Worm (Caenorhabditis elegans) whole organism, early embryonic: ENCODE data around the gene clec-1.
"Not testable (repeated sequence)": the region's sequence is repeated elsewhere in the genome, so short reads cannot be mapped to it uniquely, and the experiment has no call there.

Experiments used
- B0310.2 ChIP-seq: sonication (generic microtip); optimal IDR thresholded peaks from 2 replicates; lab custom pipeline; 2016; ENCODE audit warnings: mild to moderate bottlenecking, missing genetic modification characterization, missing compliant biosample characterization
- F13C5.2 ChIP-seq: sonication (generic microtip); optimal IDR thresholded peaks from 2 replicates; lab custom pipeline; 2017; ENCODE audit warnings: mild to moderate bottlenecking, missing genetic modification characterization, inconsistent platforms, missing compliant biosample characterization
- aly-1 ChIP-seq: sonication (generic microtip); optimal IDR thresholded peaks from 2 replicates; lab custom pipeline; 2016; ENCODE audit warnings: missing genetic modification characterization, missing compliant biosample characterization
- ama-1 ChIP-seq: fragments of 150-350 bp; optimal IDR thresholded peaks from 2 replicates; lab custom pipeline; 2014
- ceh-13 ChIP-seq: fragments of 200-800 bp; sonication (Bioruptor generic); optimal IDR thresholded peaks from 2 replicates; lab custom pipeline; 2018; ENCODE audit warnings: mild to moderate bottlenecking, missing genetic modification characterization, missing compliant biosample characterization
- ceh-36 ChIP-seq: sonication (generic microtip); optimal IDR thresholded peaks from 2 replicates; lab custom pipeline; 2016; ENCODE audit warnings: missing genetic modification characterization, inconsistent platforms, missing compliant biosample characterization
- ets-7 ChIP-seq: sonication (generic microtip); optimal IDR thresholded peaks from 2 replicates; lab custom pipeline; 2016; ENCODE audit warnings: missing genotype, missing genetic modification characterization, missing compliant biosample characterization
- flt-1 ChIP-seq: fragments of 200-800 bp; sonication (Bioruptor generic); IDR thresholded peaks from 2 replicates; pipeline ENCODE4 v1.3.6; 2022; ENCODE audit warnings: missing genetic modification characterization, missing compliant biosample characterization
- hmbx-1 ChIP-seq: sonication (generic microtip); optimal IDR thresholded peaks from 2 replicates; lab custom pipeline; 2016; ENCODE audit warnings: mild to moderate bottlenecking, missing genetic modification characterization, missing compliant biosample characterization
- hmg-4 ChIP-seq: fragments of 200-800 bp; sonication (Bioruptor generic); optimal IDR thresholded peaks from 2 replicates; lab custom pipeline; 2018; ENCODE audit warnings: mild to moderate bottlenecking, missing genetic modification characterization, missing compliant biosample characterization
- hnd-1 ChIP-seq: sonication (generic microtip); optimal IDR thresholded peaks from 2 replicates; lab custom pipeline; 2016; ENCODE audit warnings: missing genetic modification characterization, missing compliant biosample characterization
- pes-1 ChIP-seq: fragments of 200-800 bp; sonication (Bioruptor generic); IDR thresholded peaks from 2 replicates; pipeline ENCODE4 v1.3.6; 2022; ENCODE audit warnings: missing genetic modification reagents, missing genetic modification characterization, missing compliant biosample characterization
- scrt-1 ChIP-seq: fragments of 200-800 bp; sonication (Bioruptor generic); IDR thresholded peaks from 2 replicates; pipeline ENCODE4 v1.3.6; 2022; ENCODE audit warnings: missing genetic modification characterization, missing compliant biosample characterization
- sea-1 ChIP-seq: fragments of 200-800 bp; sonication (Bioruptor generic); conservative IDR thresholded peaks from 2 replicates; pipeline ENCODE4 v1.3.6; 2022; ENCODE audit warnings: missing genetic modification characterization, missing compliant biosample characterization
- tbx-11 ChIP-seq: fragments of 200-800 bp; sonication (Bioruptor generic); IDR thresholded peaks from 2 replicates; pipeline ENCODE4 v1.3.6; 2022; ENCODE audit warnings: missing genetic modification characterization, missing compliant biosample characterization
- tbx-37 ChIP-seq: fragments of 200-800 bp; sonication (Bioruptor generic); conservative IDR thresholded peaks from 2 replicates; pipeline ENCODE4 v1.3.6; 2022; ENCODE audit warnings: missing genetic modification reagents, missing genetic modification characterization, missing compliant biosample characterization
- tra-4 ChIP-seq: sonication (generic microtip); optimal IDR thresholded peaks from 2 replicates; lab custom pipeline; 2017; ENCODE audit warnings: missing genetic modification characterization, missing compliant biosample characterization

The clec-1 gene

DNA sequence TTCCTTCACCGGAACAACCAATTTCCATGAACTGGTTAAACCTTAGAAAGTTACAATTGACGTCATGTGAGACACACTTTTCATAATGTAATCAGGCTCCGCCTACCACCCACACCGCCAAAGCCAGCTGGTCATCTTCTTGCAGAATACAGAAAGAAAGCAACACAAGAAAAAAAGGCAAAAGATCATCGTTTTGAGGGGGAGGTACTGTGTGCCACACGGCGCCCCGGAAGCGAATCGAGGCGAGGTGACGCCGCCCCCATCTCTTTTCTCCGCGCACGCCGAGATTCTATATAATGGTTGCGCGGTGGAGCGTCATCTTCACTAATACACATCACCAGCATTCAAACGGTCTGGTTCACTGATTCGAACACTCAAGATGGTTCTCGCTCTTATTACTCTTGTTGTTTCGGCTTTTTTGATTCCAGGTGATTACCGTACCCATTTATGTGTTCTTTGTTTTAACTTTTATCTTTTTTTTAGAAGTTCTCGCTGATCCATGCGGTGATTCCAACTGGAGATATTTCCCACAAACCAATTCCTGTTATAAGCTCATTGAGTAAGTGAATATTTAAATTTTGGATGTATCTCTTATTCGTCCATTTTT lies at the start of gene clec-1:
Gene clec-1, plus strand, starts transcription at position 320 of the 607 bp plus-strand sequence.
- no peak for TF ChIP-seq pes-1 (GFP tag; lab: Robert Waterston, UW)
- no peak for TF ChIP-seq hnd-1
- TF ChIP-seq B0310.2 (tag; lab: Kevin White, UChicago) = no peak
- no peak for TF ChIP-seq aly-1 (tag; lab: Kevin White, UChicago)
- TF ChIP-seq tbx-37 = no peak
- TF ChIP-seq scrt-1 (GFP tag; lab: Robert Waterston, UW) = no peak
- TF ChIP-seq hmbx-1 (tag; lab: Kevin White, UChicago) = no peak
- TF ChIP-seq ama-1 (lab: Kevin White, UChicago) = no peak
- no peak for TF ChIP-seq flt-1
- no peak for TF ChIP-seq ceh-36 (tag; lab: Kevin White, UChicago)

DNA sequence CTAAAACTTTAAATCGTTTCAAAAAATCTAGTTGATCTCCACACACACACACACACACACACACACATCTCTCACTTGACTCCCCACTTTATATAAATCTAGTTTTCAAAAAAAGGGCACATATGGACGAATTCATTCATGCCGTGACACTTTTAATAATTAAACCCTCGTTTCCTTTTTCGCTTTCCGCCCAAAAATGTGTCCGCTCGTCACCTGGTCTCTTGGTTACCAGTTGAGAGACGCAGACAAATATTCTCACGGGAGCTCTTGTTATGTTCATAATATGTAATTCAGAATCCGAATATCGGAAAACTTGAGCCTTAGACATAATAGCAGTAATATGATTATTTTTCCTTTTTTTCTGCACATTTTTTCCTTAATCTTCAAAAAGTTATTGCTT lies 48.0 kb upstream of the clec-1 start:
- TF ChIP-seq sea-1 (GFP tag; lab: Robert Waterston, UW) (no peak), ceh-36 (tag; lab: Kevin White, UChicago) (no peak), pes-1 (GFP tag; lab: Robert Waterston, UW) (no peak), hmbx-1 (tag; lab: Kevin White, UChicago) (no peak), scrt-1 (GFP tag; lab: Robert Waterston, UW) (no peak), hnd-1 (no peak), ama-1 (lab: Kevin White, UChicago) (no peak), tbx-11 (GFP tag; lab: Robert Waterston, UW) (no peak), aly-1 (tag; lab: Kevin White, UChicago) (no peak), ceh-13 (no peak), tra-4 (tag; lab: Kevin White, UChicago) (no peak), F13C5.2 (tag; lab: Kevin White, UChicago) (no peak), ets-7 (tag; lab: Kevin White, UChicago) (no peak)

DNA sequence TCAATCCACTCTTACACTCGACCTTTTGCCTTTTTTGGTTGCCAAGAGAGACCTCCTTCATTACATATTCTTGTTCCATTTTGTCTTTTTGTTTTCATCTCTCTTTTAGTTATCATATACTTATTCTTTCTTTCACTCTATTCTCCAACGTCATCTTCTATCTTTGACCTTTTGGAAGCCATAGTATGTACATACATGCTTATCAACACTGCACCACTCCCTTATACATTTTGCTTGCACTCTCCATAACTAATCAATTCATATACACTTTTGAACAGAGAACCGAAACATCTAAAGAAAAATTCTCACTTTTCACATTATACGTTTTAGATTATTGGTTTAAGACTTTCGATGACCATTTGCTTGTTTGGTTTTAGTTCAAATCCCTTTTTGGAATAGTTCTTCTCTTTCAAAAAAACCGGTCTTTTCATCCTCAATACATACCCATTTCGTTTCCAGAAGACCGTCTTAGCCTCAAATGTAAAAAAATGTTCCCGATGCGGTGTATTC lies 45.9 kb upstream of the clec-1 start, which contains the start of gene hex-2:
Gene hex-2, plus strand, starts transcription at position 460 of the 510 bp plus-strand sequence.
- TF ChIP-seq sea-1 (GFP tag; lab: Robert Waterston, UW) (no peak), hmbx-1 (tag; lab: Kevin White, UChicago) (no peak), ets-7 (tag; lab: Kevin White, UChicago) (no peak), ceh-36 (tag; lab: Kevin White, UChicago) (no peak), aly-1 (tag; lab: Kevin White, UChicago) (no peak), ceh-13 (no peak), tbx-11 (GFP tag; lab: Robert Waterston, UW) (no peak), pes-1 (GFP tag; lab: Robert Waterston, UW) (no peak), hnd-1 (no peak), scrt-1 (GFP tag; lab: Robert Waterston, UW) (no peak), hmg-4 (no peak), tbx-37 (no peak), B0310.2 (tag; lab: Kevin White, UChicago) (no peak), flt-1 (no peak), tra-4 (tag; lab: Kevin White, UChicago) (no peak)

DNA sequence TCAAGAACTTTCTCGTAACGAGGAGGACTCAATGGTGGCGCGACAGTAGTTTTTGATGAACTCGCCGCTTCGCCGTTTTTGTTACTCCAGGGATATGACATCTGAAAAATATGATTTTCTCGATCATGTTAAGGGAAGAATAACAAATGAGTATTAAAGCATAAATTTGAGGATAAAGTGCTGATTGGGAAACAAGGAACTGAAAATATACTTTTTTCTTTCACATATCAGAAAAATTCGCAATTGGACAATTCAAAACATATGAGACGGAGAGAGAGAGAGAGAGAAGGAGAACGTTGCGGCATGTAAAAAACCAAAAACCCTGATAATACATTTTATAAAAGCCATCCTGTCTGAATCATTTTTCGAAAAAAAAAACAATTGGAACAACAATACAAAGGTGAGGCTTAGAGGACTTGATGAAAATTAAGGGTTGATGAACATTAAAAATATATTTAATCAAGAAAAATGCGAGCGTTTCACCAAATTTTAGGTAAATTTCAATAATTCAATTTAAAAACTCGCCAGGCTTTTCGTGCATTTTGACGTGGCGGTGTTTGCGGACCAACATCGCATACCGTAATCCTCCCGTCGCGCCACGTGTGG lies 39.2 kb upstream of the clec-1 start, which contains the start of the genes mut-14 and C14C11.2:
Gene mut-14, minus strand, starts transcription at position 101 of the 606 bp plus-strand sequence.
Gene C14C11.2, plus strand, starts transcription at position 556 of the 606 bp plus-strand sequence.
- TF ChIP-seq tra-4 (tag; lab: Kevin White, UChicago) (no peak), F13C5.2 (tag; lab: Kevin White, UChicago) (no peak), flt-1 (no peak), ets-7 (tag; lab: Kevin White, UChicago) (no peak), aly-1 (tag; lab: Kevin White, UChicago) (no peak), B0310.2 (tag; lab: Kevin White, UChicago) (no peak), scrt-1 (GFP tag; lab: Robert Waterston, UW) (no peak), ceh-36 (tag; lab: Kevin White, UChicago) (no peak), sea-1 (GFP tag; lab: Robert Waterston, UW) (no peak), hnd-1 (no peak)

DNA sequence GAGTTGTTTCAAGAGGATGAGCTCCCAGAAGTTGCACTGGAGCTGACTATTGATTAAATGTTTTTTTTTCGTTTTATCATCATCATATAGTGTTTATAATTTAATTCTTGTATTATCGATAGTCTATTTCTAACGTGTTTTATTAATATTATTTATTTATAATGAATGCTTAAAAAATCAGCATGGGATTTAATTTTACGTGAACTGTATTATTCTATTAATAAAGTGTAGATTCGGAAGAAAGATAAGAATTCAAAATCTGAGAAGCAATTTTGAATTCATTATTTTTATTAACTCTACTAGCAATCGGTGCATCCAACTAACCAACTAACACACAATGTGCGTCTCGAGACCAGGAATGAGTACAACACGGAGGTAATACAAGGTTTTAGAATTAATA lies 36.6 kb upstream of the clec-1 start, which contains the start of gene C14C11.1:
Gene C14C11.1, plus strand, starts transcription at position 301 of the 400 bp plus-strand sequence.
- not testable (repeated sequence) for TF ChIP-seq sea-1 (GFP tag; lab: Robert Waterston, UW); tbx-11 (GFP tag; lab: Robert Waterston, UW); ceh-13

DNA sequence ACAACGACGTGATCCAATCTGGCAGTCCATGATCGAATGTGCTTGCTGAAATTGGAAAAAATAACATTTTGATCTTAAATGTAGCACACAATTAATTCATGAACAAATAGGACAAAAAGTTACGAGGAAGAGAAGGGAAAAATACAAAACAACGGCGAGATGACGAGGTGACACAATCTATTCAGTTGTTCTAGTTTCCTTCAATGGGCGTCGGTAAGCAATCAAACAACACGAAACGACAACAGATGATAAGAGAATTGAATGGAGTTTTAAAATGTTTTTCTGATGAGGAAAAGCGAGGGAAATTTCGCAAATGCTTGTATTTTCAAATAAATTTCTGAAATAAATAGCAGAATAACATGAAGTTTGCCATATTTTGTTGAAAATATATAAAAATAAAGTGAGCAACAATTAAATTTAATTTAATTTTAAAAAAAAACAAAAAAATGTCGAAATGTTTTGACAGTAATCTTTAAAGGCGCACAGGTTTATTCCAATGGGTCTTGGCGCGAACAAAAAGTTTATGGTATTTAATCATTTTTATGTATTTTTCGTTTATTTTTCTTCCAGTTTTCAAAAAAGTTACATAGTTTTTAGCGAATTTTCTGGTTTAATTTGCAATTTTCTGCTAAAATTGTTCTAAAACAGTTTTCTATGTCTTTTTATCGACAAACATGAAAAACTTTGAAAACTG lies 33.8 kb upstream of the clec-1 start, which contains the start of gene C14C11.7:
Gene C14C11.7, minus strand, starts transcription at position 51 of the 694 bp plus-strand sequence.
- TF ChIP-seq flt-1 (no peak), ceh-36 (tag; lab: Kevin White, UChicago) (no peak), ceh-13 (no peak), hmg-4 (no peak), ama-1 (lab: Kevin White, UChicago) (no peak), pes-1 (GFP tag; lab: Robert Waterston, UW) (no peak), aly-1 (tag; lab: Kevin White, UChicago) (no peak), sea-1 (GFP tag; lab: Robert Waterston, UW) (no peak), tbx-37 (no peak), B0310.2 (tag; lab: Kevin White, UChicago) (no peak), tbx-11 (GFP tag; lab: Robert Waterston, UW) (no peak), ets-7 (tag; lab: Kevin White, UChicago) (no peak), F13C5.2 (tag; lab: Kevin White, UChicago) (no peak), hnd-1 (no peak), scrt-1 (GFP tag; lab: Robert Waterston, UW) (no peak), hmbx-1 (tag; lab: Kevin White, UChicago) (no peak)
